Worm (Caenorhabditis elegans): Measurements from ENCODE around the gene Y48C3A.14.
A peak's percentile ranks its signal among the peaks of the same experiment; 100 is the strongest.

The Y48C3A.14 gene

DNA sequence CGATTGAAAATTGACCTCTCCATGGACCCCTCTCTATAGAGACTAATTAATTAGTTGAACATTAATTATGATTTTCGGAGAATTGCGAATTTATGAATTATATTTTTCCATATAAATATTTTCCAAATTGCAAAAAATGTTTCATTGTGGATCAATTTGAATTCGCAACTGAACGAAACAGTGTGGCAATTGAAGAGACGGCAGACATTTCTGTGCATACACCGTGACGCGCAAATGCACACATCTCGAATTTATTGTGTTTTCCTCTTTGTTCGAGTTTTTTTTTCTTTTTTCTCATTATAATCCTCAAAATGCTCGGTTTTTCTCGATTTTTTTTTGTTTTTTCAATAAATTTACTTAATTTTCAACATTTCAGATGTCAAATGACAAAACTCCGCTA, 20.3 kb upstream of the Y48C3A.14 start, which contains the start of gene Y48C3A.20:
TSS of gene Y48C3A.20 (plus strand) at position 377 of the 400 bp plus-strand sequence.
- TF ChIP-seq hpl-2 (GFP tag; optimal IDR thresholded peaks at IDR 0.05) = peak; percentile 32
- peak; percentile 97 for TF ChIP-seq mep-1 (tag; optimal IDR thresholded peaks at IDR 0.05)
- TF ChIP-seq nhr-90 (tag; optimal IDR thresholded peaks at IDR 0.05; ENCODE audit: poor library complexity) = peak; percentile 74
- no peak for TF ChIP-seq aly-2 (tag; optimal IDR thresholded peaks at IDR 0.05)
- no peak for TF ChIP-seq zag-1 (tag; optimal IDR thresholded peaks at IDR 0.05)
- peak; percentile 76 for TF ChIP-seq unc-86 (tag; optimal IDR thresholded peaks at IDR 0.05)
- TF ChIP-seq pqm-1 (tag; optimal IDR thresholded peaks at IDR 0.05) = no peak
- peak; percentile 25 for TF ChIP-seq sox-4 (tag; optimal IDR thresholded peaks at IDR 0.05)
- TF ChIP-seq tbx-2 (tag; optimal IDR thresholded peaks at IDR 0.05) = peak; percentile 79
- TF ChIP-seq ets-5 (GFP tag; IDR thresholded peaks at IDR 0.05) = no peak
- TF ChIP-seq ceh-82 (tag; optimal IDR thresholded peaks at IDR 0.05) = peak; percentile 74 to 82 (median 81)
- TF ChIP-seq isw-1 (GFP tag; IDR thresholded peaks at IDR 0.05) = peak; percentile 67
- TF ChIP-seq mdl-1 (tag; optimal IDR thresholded peaks at IDR 0.05) = peak in 1 of 2 experiments; percentile 72
- TF ChIP-seq lin-39 (tag; optimal IDR thresholded peaks at IDR 0.05) = peak; percentile 43
- TF ChIP-seq fkh-4 (tag; optimal IDR thresholded peaks at IDR 0.05; ENCODE audit: borderline replicate concordance) = no peak
- TF ChIP-seq alr-1 (tag; optimal IDR thresholded peaks at IDR 0.05; ENCODE audit: borderline replicate concordance) = no peak
- no peak for TF ChIP-seq dsc-1 (tag; optimal IDR thresholded peaks at IDR 0.05)
- TF ChIP-seq xbp-1 (tag; optimal IDR thresholded peaks at IDR 0.05) = peak; percentile 75
- peak; percentile 85 to 86 for TF ChIP-seq lin-35 (GFP tag; optimal IDR thresholded peaks at IDR 0.05)
- TF ChIP-seq ztf-11 (tag; optimal IDR thresholded peaks at IDR 0.05) = peak in 1 of 2 experiments; percentile 13
- TF ChIP-seq tlp-1 (tag; optimal IDR thresholded peaks at IDR 0.05) = no peak
- TF ChIP-seq lin-13 (GFP tag; optimal IDR thresholded peaks at IDR 0.05) = peak; percentile 46
- no peak for TF ChIP-seq unc-98 (GFP tag; IDR thresholded peaks at IDR 0.05)
- no peak for TF ChIP-seq mef-2 (tag; optimal IDR thresholded peaks at IDR 0.05)
- peak; percentile 70 for TF ChIP-seq ztf-4 (tag; optimal IDR thresholded peaks at IDR 0.05)
- no peak for TF ChIP-seq fkh-10 (GFP tag; optimal IDR thresholded peaks at IDR 0.05)
- TF ChIP-seq nhr-20 (tag; optimal IDR thresholded peaks at IDR 0.05) = no peak
- peak; percentile 73 for TF ChIP-seq fos-1 (tag; optimal IDR thresholded peaks at IDR 0.05)
- peak; percentile 72; the same call in 1 of the 2 replicates for TF ChIP-seq nhr-19 (GFP tag; conservative IDR thresholded peaks at IDR 0.05)
- TF ChIP-seq nhr-85 (tag) = peak; percentile 74
- peak; percentile 67 for TF ChIP-seq blmp-1 (tag; optimal IDR thresholded peaks at IDR 0.05)
- TF ChIP-seq lsy-2 (tag; optimal IDR thresholded peaks at IDR 0.05) = peak; percentile 83 to 85
- no peak for TF ChIP-seq efl-3 (GFP tag; optimal IDR thresholded peaks at IDR 0.05)
- peak; percentile 83 to 86 for TF ChIP-seq efl-1 (optimal IDR thresholded peaks at IDR 0.05)
- TF ChIP-seq efl-1 (GFP tag; optimal IDR thresholded peaks at IDR 0.05 in 1 of 2) = peak; percentile 84 to 98
- TF ChIP-seq elt-3 (tag; optimal IDR thresholded peaks at IDR 0.05) = peak in 2 of 6 experiments; percentile 59 to 61
- peak; percentile 79 to 84 (median 81) for TF ChIP-seq dpl-1 (GFP tag; optimal IDR thresholded peaks at IDR 0.05)
- TF ChIP-seq unc-130 (tag; optimal IDR thresholded peaks at IDR 0.05) = peak; percentile 77
- TF ChIP-seq ceh-88 (GFP tag; IDR thresholded peaks at IDR 0.05) = peak; percentile 54
- TF ChIP-seq ceh-90 (tag; optimal IDR thresholded peaks at IDR 0.05) = no peak
- peak; percentile 66 for TF ChIP-seq C16A3.4 (tag; optimal IDR thresholded peaks at IDR 0.05)
- peak; percentile 49 for TF ChIP-seq lin-15B (tag; optimal IDR thresholded peaks at IDR 0.05)
- TF ChIP-seq C04F5.9 (tag; optimal IDR thresholded peaks at IDR 0.05) = peak; percentile 71
- no peak for TF ChIP-seq zip-4 (GFP tag; optimal IDR thresholded peaks at IDR 0.05)
- peak; percentile 67 for TF ChIP-seq irx-1 (tag; optimal IDR thresholded peaks at IDR 0.05)
- peak; percentile 90 for TF ChIP-seq snu-23 (GFP tag; optimal IDR thresholded peaks at IDR 0.05)
- peak; percentile 64 for TF ChIP-seq fkh-8 (tag; optimal IDR thresholded peaks at IDR 0.05)
- TF ChIP-seq pax-3 (tag; optimal IDR thresholded peaks at IDR 0.05) = peak; percentile 51
- no peak for TF ChIP-seq nhr-77 (tag; optimal IDR thresholded peaks at IDR 0.05)
- TF ChIP-seq F16B12.6 (tag; optimal IDR thresholded peaks at IDR 0.05) = peak; percentile 99
- no peak for TF ChIP-seq elt-2 (tag; optimal IDR thresholded peaks at IDR 0.05)
- TF ChIP-seq skn-1 (tag; optimal IDR thresholded peaks at IDR 0.05) = peak; percentile 77
- peak; percentile 83 for TF ChIP-seq snpc-4 (tag; optimal IDR thresholded peaks at IDR 0.05)
- no peak for TF ChIP-seq nhr-76 (tag; optimal IDR thresholded peaks at IDR 0.05)

Data from whole organism, L1 larva.